Worm (Caenorhabditis elegans) whole organism, L4 larva: Measurements from ENCODE around the gene Y39A1A.21.

ENCODE experiments used
- Y48G9A.11 ChIP-seq: fragments of 200-800 bp; sonication (Bioruptor generic); IDR thresholded peaks from 2 replicates; pipeline ENCODE4 v1.3.6; 2022; ENCODE audit warnings: missing genetic modification reagents, missing genetic modification characterization, missing compliant biosample characterization
- ceh-28 ChIP-seq: fragments of 150-350 bp; optimal IDR thresholded peaks from 2 replicates; lab custom pipeline; 2014; ENCODE audit warnings: missing biosample characterization, missing genetic modification reagents, missing genetic modification characterization
- daf-12 ChIP-seq: fragments of 150-350 bp; optimal IDR thresholded peaks from 2 replicates; lab custom pipeline; 2014; ENCODE audit warnings: missing biosample characterization, missing genetic modification reagents, missing genetic modification characterization
- nhr-10 ChIP-seq: fragments of 150-350 bp; optimal IDR thresholded peaks from 2 replicates; lab custom pipeline; 2014; ENCODE audit warnings: missing biosample characterization, missing genetic modification characterization
- nhr-237 ChIP-seq: sonication (generic microtip); optimal IDR thresholded peaks from 2 replicates; lab custom pipeline; 2017; ENCODE audit warnings: missing biosample characterization, missing genetic modification characterization
- nhr-77 ChIP-seq: fragments of 150-350 bp; optimal IDR thresholded peaks from 2 replicates; lab custom pipeline; 2014; ENCODE audit warnings: missing biosample characterization, missing genetic modification characterization
- pha-4 ChIP-seq, 2 experiments: fragments of 150-350 bp in 1 of 2; fragments of 200-800 bp in 1 of 2; sonication (Bioruptor generic) in 1 of 2; IDR thresholded peaks in 1 of 2; optimal IDR thresholded peaks in 1 of 2; 2 replicates each; pipeline versions ENCODE4 v1.3.6 to Lab custom; 2014 to 2022; ENCODE audit warnings: missing genetic modification characterization in 2 of 2, missing genetic modification reagents in 2 of 2, missing biosample characterization in 1 of 2, missing compliant biosample characterization in 1 of 2
- snpc-4 ChIP-seq: fragments of 150-350 bp; optimal IDR thresholded peaks from 2 replicates; lab custom pipeline; 2014; ENCODE audit warnings: missing biosample characterization, missing genetic modification characterization
- tag-97 ChIP-seq: fragments of 200-800 bp; sonication (Bioruptor generic); IDR thresholded peaks from 2 replicates; pipeline ENCODE4 v1.3.6; 2022; ENCODE audit warnings: missing genetic modification characterization, missing compliant biosample characterization
- unc-39 ChIP-seq: sonication (generic microtip); optimal IDR thresholded peaks from 2 replicates; lab custom pipeline; 2017; ENCODE audit warnings: missing biosample characterization, missing genetic modification characterization
- unc-62 ChIP-seq, 3 experiments: fragments of 150-350 bp in 1 of 3; sonication (generic microtip); optimal IDR thresholded peaks in 2 of 3; peaks in 1 of 3; 1 replicate in 1 of 3; 2 replicates in 2 of 3; lab custom pipeline; 2014 to 2017; ENCODE audit warnings: missing biosample characterization in 3 of 3, missing genetic modification characterization in 3 of 3, missing genetic modification reagents in 3 of 3, missing genotype in 1 of 3
- zfp-2 ChIP-seq: sonication (generic microtip); optimal IDR thresholded peaks from 2 replicates; lab custom pipeline; 2016; ENCODE audit warnings: mild to moderate bottlenecking, missing genetic modification characterization, missing compliant biosample characterization
- ztf-11 ChIP-seq: fragments of 150-350 bp; optimal IDR thresholded peaks from 2 replicates; lab custom pipeline; 2014; ENCODE audit warnings: missing biosample characterization, missing genetic modification characterization

DNA sequence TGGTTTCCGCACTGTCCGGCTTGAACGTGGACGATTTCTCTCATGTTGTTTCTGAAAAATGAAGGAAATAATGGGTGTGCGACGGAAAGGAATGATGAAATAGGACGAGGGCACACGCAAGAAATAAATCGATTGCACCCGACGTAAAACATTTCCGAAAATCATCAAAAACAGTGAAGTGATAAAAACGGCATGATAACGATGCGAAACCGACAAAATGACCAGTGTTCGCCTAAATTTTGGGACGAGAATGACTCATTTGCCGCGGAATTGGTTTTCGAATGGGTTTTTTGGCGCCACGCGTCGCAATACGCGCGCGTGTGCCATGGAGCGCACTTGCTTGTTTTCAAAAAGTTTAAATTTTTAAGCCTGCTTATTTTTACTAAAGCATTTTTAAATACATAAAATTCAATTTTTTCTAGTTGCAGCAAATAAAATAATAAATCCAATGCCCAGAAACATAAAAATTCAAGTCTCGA is 35.6 kb upstream of the Y39A1A.21 start, which contains the start of the genes tbb-1 and rib-2:
- TF ChIP-seq tag-97 (GFP tag; lab: Robert Waterston, UW), result no peak
- peak; percentile 88 for TF ChIP-seq Y48G9A.11
- TF ChIP-seq zfp-2 (tag; lab: Kevin White, UChicago), result peak; percentile 13
- TF ChIP-seq unc-62 (GFP tag; optimal IDR thresholded peaks at IDR 0.05 in 1 of 2; lab: Kevin White, UChicago), result peak in 1 of 2 experiments; percentile 20
- no peak for TF ChIP-seq unc-62 (tag; optimal IDR thresholded peaks at IDR 0.05; lab: Kevin White, UChicago)
- peak; percentile 76 for TF ChIP-seq pha-4 (GFP tag; IDR thresholded peaks at IDR 0.05; lab: Robert Waterston, UW)
- TF ChIP-seq pha-4 (tag; optimal IDR thresholded peaks at IDR 0.05; lab: Kevin White, UChicago), result no peak
- TF ChIP-seq nhr-77 (tag; lab: Kevin White, UChicago), result peak; percentile 92
- no peak for TF ChIP-seq unc-39 (tag; lab: Kevin White, UChicago)
- TF ChIP-seq daf-12 (tag; lab: Kevin White, UChicago), result no peak
- no peak for TF ChIP-seq snpc-4
- TF ChIP-seq ztf-11, result no peak
- no peak for TF ChIP-seq ceh-28 (tag; lab: Kevin White, UChicago)
- peak; percentile 68 for TF ChIP-seq nhr-10
- no peak for TF ChIP-seq nhr-237 (tag; lab: Kevin White, UChicago)
